Fruit fly (Drosophila melanogaster) whole organism, embryonic: ENCODE results near the gene CG4704.

ENCODE experiments used
- ATbp ChIP-seq: fragments of 200-800 bp; sonication (Bioruptor generic); optimal IDR thresholded peaks from 2 replicates; lab custom pipeline; 2017; ENCODE audit warnings: missing biosample characterization, mild to moderate bottlenecking, missing genetic modification characterization, missing genetic modification reagents
- Awh ChIP-seq: fragments of 200-800 bp; sonication (Bioruptor generic); IDR thresholded peaks from 2 replicates; pipeline ENCODE4, ENCODE4 v1.3.6; 2022; ENCODE audit warnings: missing biosample characterization, missing genetic modification characterization
- CG10274 ChIP-seq: fragments of 200-800 bp; sonication (Bioruptor generic); optimal IDR thresholded peaks from 3 replicates; lab custom pipeline; 2017; ENCODE audit warnings: missing biosample characterization, mild to moderate bottlenecking, missing genetic modification characterization
- CG11093 ChIP-seq: fragments of 200-800 bp; sonication (Bioruptor generic); IDR thresholded peaks from 3 replicates; pipeline ENCODE4 v1.3.6; 2022; ENCODE audit warnings: missing biosample characterization, missing genetic modification characterization
- CG12236 ChIP-seq: fragments of 200-800 bp; sonication (Bioruptor generic); optimal IDR thresholded peaks from 2 replicates; lab custom pipeline; 2016; ENCODE audit warnings: missing biosample characterization, missing genetic modification characterization
- CG14014 ChIP-seq: fragments of 200-800 bp; sonication (Bioruptor generic); IDR thresholded peaks from 2 replicates; pipeline ENCODE4 v1.3.6; 2022; ENCODE audit warnings: missing biosample characterization, missing genetic modification characterization
- CG14860 ChIP-seq: fragments of 200-800 bp; sonication (Bioruptor generic); IDR thresholded peaks from 3 replicates; pipeline ENCODE4 v1.3.6; 2022; ENCODE audit warnings: missing biosample characterization, missing genetic modification characterization; ENCODE audit not compliant: partially characterized antibody
- CG15514 ChIP-seq: fragments of 200-800 bp; sonication (Bioruptor generic); optimal IDR thresholded peaks from 3 replicates; lab custom pipeline; 2017; ENCODE audit warnings: missing biosample characterization, missing genetic modification characterization, mild to moderate bottlenecking, moderate library complexity, missing genetic modification reagents
- CG17829 ChIP-seq: fragments of 200-800 bp; optimal IDR thresholded peaks from 2 replicates; lab custom pipeline; 2019; ENCODE audit warnings: missing biosample characterization, mild to moderate bottlenecking, missing genetic modification characterization, moderate library complexity
- CG17912 ChIP-seq: fragments of 200-800 bp; sonication (Bioruptor generic); optimal IDR thresholded peaks from 2 replicates; lab custom pipeline; 2018; ENCODE audit warnings: missing biosample characterization, mild to moderate bottlenecking, missing genetic modification characterization
- CG18011 ChIP-seq: fragments of 200-800 bp; sonication (Bioruptor generic); optimal IDR thresholded peaks from 2 replicates; lab custom pipeline; 2017; ENCODE audit warnings: missing biosample characterization, missing genetic modification characterization, mild to moderate bottlenecking, moderate library complexity, missing genotype
- CG1832 ChIP-seq: fragments of 200-800 bp; sonication (Bioruptor generic); optimal IDR thresholded peaks from 2 replicates; lab custom pipeline; 2017; ENCODE audit warnings: missing biosample characterization, mild to moderate bottlenecking, missing genetic modification characterization, inconsistent platforms
- CG18476 ChIP-seq: fragments of 200-800 bp; sonication (Bioruptor generic); optimal IDR thresholded peaks from 2 replicates; lab custom pipeline; 2016; ENCODE audit warnings: missing biosample characterization, mild to moderate bottlenecking, missing genetic modification characterization
- CG2129 ChIP-seq: fragments of 200-800 bp; sonication (Bioruptor generic); IDR thresholded peaks from 2 replicates; pipeline ENCODE4 v1.3.6; 2022; ENCODE audit warnings: missing biosample characterization, missing genetic modification characterization; ENCODE audit not compliant: partially characterized antibody
- CG2678 ChIP-seq: fragments of 200-800 bp; sonication (Bioruptor generic); optimal IDR thresholded peaks from 3 replicates; lab custom pipeline; 2019; ENCODE audit warnings: missing biosample characterization, mild to moderate bottlenecking, missing genetic modification characterization, moderate library complexity
- CG32532 ChIP-seq: fragments of 200-800 bp; sonication (Bioruptor generic); IDR thresholded peaks from 2 replicates; pipeline ENCODE4 v1.3.6; 2022; ENCODE audit warnings: missing biosample characterization, missing genetic modification characterization
- CG34224 ChIP-seq: fragments of 200-800 bp; sonication (Bioruptor generic); IDR thresholded peaks from 3 replicates; pipeline ENCODE4 v1.3.6; 2022; ENCODE audit warnings: missing biosample characterization, missing genetic modification characterization; ENCODE audit not compliant: partially characterized antibody
- CG3838 ChIP-seq: fragments of 200-800 bp; sonication (Bioruptor generic); optimal IDR thresholded peaks from 3 replicates; lab custom pipeline; 2016; ENCODE audit warnings: missing biosample characterization, missing genetic modification characterization
- CG4282 ChIP-seq: fragments of 200-800 bp; sonication (Bioruptor generic); optimal IDR thresholded peaks from 2 replicates; lab custom pipeline; 2016; ENCODE audit warnings: missing biosample characterization, missing genetic modification characterization
- CG6175 ChIP-seq: fragments of 200-800 bp; sonication (Bioruptor generic); IDR thresholded peaks from 3 replicates; pipeline ENCODE4 v1.3.6; 2022; ENCODE audit warnings: missing biosample characterization, missing genetic modification characterization
- CG6813 ChIP-seq: fragments of 200-800 bp; sonication (Bioruptor generic); optimal IDR thresholded peaks from 2 replicates; lab custom pipeline; 2017; ENCODE audit warnings: missing biosample characterization, missing genetic modification characterization, mild to moderate bottlenecking, moderate library complexity, missing genetic modification reagents
- CG7786 ChIP-seq: fragments of 200-800 bp; sonication (Bioruptor generic); optimal IDR thresholded peaks from 2 replicates; lab custom pipeline; 2016; ENCODE audit warnings: missing biosample characterization, missing genetic modification characterization
- CG9817 ChIP-seq: fragments of 200-800 bp; sonication (Bioruptor generic); optimal IDR thresholded peaks from 2 replicates; lab custom pipeline; 2018; ENCODE audit warnings: missing biosample characterization, mild to moderate bottlenecking, missing genetic modification characterization, moderate library complexity
- Camta ChIP-seq: fragments of 200-800 bp; sonication (Bioruptor generic); optimal IDR thresholded peaks from 2 replicates; lab custom pipeline; 2016; ENCODE audit warnings: missing biosample characterization, missing genetic modification characterization
- CkIIα-i1 ChIP-seq: fragments of 200-800 bp; sonication (Bioruptor generic); IDR thresholded peaks from 2 replicates; pipeline ENCODE4 v1.3.6; 2022; ENCODE audit warnings: missing biosample characterization, missing genetic modification characterization
- CrebB ChIP-seq: fragments of 200-800 bp; sonication (Bioruptor generic); optimal IDR thresholded peaks from 3 replicates; lab custom pipeline; 2018; ENCODE audit warnings: missing biosample characterization, mild to moderate bottlenecking, missing genetic modification characterization
- D19B ChIP-seq: fragments of 200-800 bp; sonication (Bioruptor generic); optimal IDR thresholded peaks from 2 replicates; lab custom pipeline; 2017; ENCODE audit warnings: missing biosample characterization, mild to moderate bottlenecking, missing genetic modification characterization
- Doc3 ChIP-seq: fragments of 200-800 bp; sonication (Bioruptor generic); IDR thresholded peaks from 3 replicates; pipeline ENCODE4 v1.3.6; 2022; ENCODE audit warnings: missing biosample characterization, missing genetic modification characterization; ENCODE audit not compliant: partially characterized antibody
- Ets97D ChIP-seq: fragments of 200-800 bp; sonication (Bioruptor generic); optimal IDR thresholded peaks from 3 replicates; lab custom pipeline; 2016; ENCODE audit warnings: missing biosample characterization, missing genetic modification characterization
- Gug ChIP-seq: fragments of 200-800 bp; sonication (Bioruptor generic); IDR thresholded peaks from 4 replicates; pipeline ENCODE4 v1.3.6; 2022; ENCODE audit warnings: missing biosample characterization, missing genetic modification characterization
- Lim3 ChIP-seq: fragments of 200-800 bp; sonication (Bioruptor generic); IDR thresholded peaks from 2 replicates; pipeline ENCODE4 v1.3.6; 2022; ENCODE audit warnings: missing biosample characterization, missing genetic modification characterization
- Poxn ChIP-seq: fragments of 200-800 bp; sonication (Bioruptor generic); IDR thresholded peaks from 2 replicates; pipeline ENCODE4 v1.3.6; 2022; ENCODE audit warnings: missing biosample characterization, missing genetic modification characterization
- Vsx1 ChIP-seq: fragments of 200-800 bp; sonication (Bioruptor generic); optimal IDR thresholded peaks from 2 replicates; lab custom pipeline; 2017; ENCODE audit warnings: missing biosample characterization, mild to moderate bottlenecking, missing genetic modification characterization, missing genetic modification reagents
- az2 ChIP-seq: fragments of 200-800 bp; sonication (Bioruptor generic); optimal IDR thresholded peaks from 3 replicates; lab custom pipeline; 2016; ENCODE audit warnings: missing biosample characterization, missing genetic modification characterization
- danr ChIP-seq: fragments of 200-800 bp; sonication (Bioruptor generic); IDR thresholded peaks from 2 replicates; pipeline ENCODE4 v1.3.6; 2022; ENCODE audit warnings: missing biosample characterization, missing genetic modification characterization
- fd64A ChIP-seq: fragments of 200-800 bp; sonication (Bioruptor generic); optimal IDR thresholded peaks from 3 replicates; lab custom pipeline; 2018; ENCODE audit warnings: missing biosample characterization, mild to moderate bottlenecking, missing genetic modification characterization
- fu2 ChIP-seq: fragments of 200-800 bp; sonication (Bioruptor generic); optimal IDR thresholded peaks from 2 replicates; lab custom pipeline; 2016; ENCODE audit warnings: missing biosample characterization, missing genetic modification characterization
- gcm ChIP-seq: fragments of 200-800 bp; sonication (Bioruptor generic); optimal IDR thresholded peaks from 2 replicates; lab custom pipeline; 2019; ENCODE audit warnings: missing biosample characterization, mild to moderate bottlenecking, missing genetic modification characterization, moderate library complexity
- gfzf ChIP-seq: fragments of 200-800 bp; sonication (Bioruptor generic); optimal IDR thresholded peaks from 2 replicates; lab custom pipeline; 2016; ENCODE audit warnings: missing biosample characterization, mild to moderate bottlenecking, missing genetic modification characterization, moderate library complexity
- gro ChIP-seq: fragments of 200-800 bp; sonication (Bioruptor generic); optimal IDR thresholded peaks from 2 replicates; lab custom pipeline; 2016; ENCODE audit warnings: missing biosample characterization, missing genetic modification characterization
- gt ChIP-seq: fragments of 200-800 bp; sonication (Bioruptor generic); IDR thresholded peaks from 2 replicates; pipeline ENCODE4 v1.3.6; 2022; ENCODE audit warnings: missing biosample characterization, missing genetic modification characterization
- insv ChIP-seq, 2 experiments: fragments of 200-800 bp; sonication (Bioruptor generic); optimal IDR thresholded peaks; 3 replicates each; lab custom pipeline; 2016 to 2018; ENCODE audit warnings: missing biosample characterization in 2 of 2, missing genetic modification characterization in 2 of 2
- pum ChIP-seq: fragments of 200-800 bp; sonication (Bioruptor generic); optimal IDR thresholded peaks from 2 replicates; lab custom pipeline; 2016; ENCODE audit warnings: missing biosample characterization, missing genetic modification characterization
- ranshi ChIP-seq: fragments of 200-800 bp; sonication (Bioruptor generic); IDR thresholded peaks from 2 replicates; pipeline ENCODE4 v1.3.6; 2022; ENCODE audit warnings: missing biosample characterization, missing genetic modification characterization
- ro ChIP-seq: fragments of 200-800 bp; sonication (Bioruptor generic); IDR thresholded peaks from 2 replicates; pipeline ENCODE4 v1.3.6; 2022; ENCODE audit warnings: missing biosample characterization, missing genetic modification characterization
- row ChIP-seq: fragments of 200-800 bp; sonication (Bioruptor generic); IDR thresholded peaks from 3 replicates; pipeline ENCODE4 v1.3.6; 2022; ENCODE audit warnings: missing biosample characterization, missing genetic modification characterization
- sc ChIP-seq, 3 experiments: fragments of >200 bp in 2 of 3; fragments of 200-800 bp in 1 of 3; sonication (Bioruptor generic) in 1 of 3; optimal IDR thresholded peaks; 2 replicates in 2 of 3; 3 replicates in 1 of 3; lab custom pipeline; 2017; ENCODE audit warnings: mild to moderate bottlenecking in 1 of 3, missing biosample characterization in 1 of 3, missing genetic modification characterization in 1 of 3, missing genetic modification reagents in 1 of 3
- tap ChIP-seq: fragments of 200-800 bp; optimal IDR thresholded peaks from 3 replicates; lab custom pipeline; 2019; ENCODE audit warnings: missing biosample characterization, mild to moderate bottlenecking, missing genetic modification characterization, moderate library complexity
- trem ChIP-seq: fragments of 200-800 bp; optimal IDR thresholded peaks from 3 replicates; lab custom pipeline; 2019; ENCODE audit warnings: missing biosample characterization, mild to moderate bottlenecking, missing genetic modification characterization, moderate library complexity
- wek ChIP-seq: fragments of 200-800 bp; sonication (Bioruptor generic); optimal IDR thresholded peaks from 3 replicates; lab custom pipeline; 2018; ENCODE audit warnings: missing biosample characterization, mild to moderate bottlenecking, missing genetic modification characterization, moderate library complexity

The CG4704 gene

DNA sequence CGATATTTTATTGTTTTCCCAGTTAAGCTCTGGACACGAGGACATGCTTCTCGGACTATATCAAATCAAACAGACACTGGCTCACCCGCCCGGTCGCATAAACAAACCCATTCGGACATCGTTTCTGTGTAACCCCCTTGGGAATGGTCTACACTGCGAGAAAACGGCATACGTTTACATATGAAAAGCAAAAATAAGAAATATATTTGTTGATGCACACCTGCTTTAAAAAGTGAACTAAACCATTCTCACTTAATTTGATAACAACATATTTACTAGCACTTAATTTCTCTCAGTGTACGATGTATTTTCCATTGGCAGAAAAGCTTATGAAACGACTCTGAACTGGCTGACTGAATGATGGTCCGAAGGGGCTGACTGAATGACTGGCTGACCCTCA, 15.9 kb upstream of the CG4704 start (continued):
- TF ChIP-seq CG15514 (GFP tag; lab: Kevin White, UChicago) (peak; percentile 36), az2 (GFP tag; lab: Kevin White, UChicago) (peak; percentile 26), pum (GFP tag; lab: Kevin White, UChicago) (peak; percentile 24), gt (GFP tag; lab: Robert Waterston, UW) (no peak), ranshi (peak; percentile 70; the same call in 1 of the 2 replicates), CG32532 (GFP tag; lab: Robert Waterston, UW) (peak; percentile 65), D19B (GFP tag; lab: Kevin White, UChicago) (no peak), fd64A (GFP tag; lab: Kevin White, UChicago) (no peak), CG3838 (no peak), CG12236 (no peak), tap (tag; lab: Kevin White, UChicago) (peak; percentile 47), Awh (peak; percentile 40; the same call in 1 of the 2 replicates), CkIIα-i1 (no peak), Doc3 (GFP tag; lab: Robert Waterston, UW) (no peak), danr (GFP tag; lab: Robert Waterston, UW) (no peak), trem (peak; percentile 8), Vsx1 (GFP tag; lab: Kevin White, UChicago) (no peak), CrebB (tag; lab: Kevin White, UChicago) (peak; percentile 20), CG2678 (peak; percentile 82), CG2129 (GFP tag; lab: Robert Waterston, UW) (no peak), CG34224 (no peak), gro (no peak), CG10274 (GFP tag; lab: Kevin White, UChicago) (no peak), CG11093 (GFP tag; lab: Robert Waterston, UW) (no peak), CG18476 (GFP tag; lab: Kevin White, UChicago) (peak; percentile 33), gfzf (no peak), ATbp (peak; percentile 70), fu2 (peak; percentile 16), CG9817 (tag; lab: Kevin White, UChicago) (peak; percentile 63), insv (GFP tag; optimal IDR thresholded peaks at IDR 0.05; lab: Kevin White, UChicago) (no peak), CG1832 (no peak), ro (no peak; the same call in 1 of the 2 replicates), Gug (GFP tag; lab: Robert Waterston, UW) (peak; percentile 43; the same call in 3 of the 4 replicates), CG17829 (tag; lab: Kevin White, UChicago) (peak; percentile 51), CG7786 (GFP tag; lab: Kevin White, UChicago) (peak; percentile 51), CG14014 (GFP tag; lab: Robert Waterston, UW) (peak; percentile 56; the same call in 1 of the 2 replicates), wek (peak; percentile 2), sc (optimal IDR thresholded peaks at IDR 0.05; lab: Kevin White, UChicago) (no peak), sc (GFP tag; optimal IDR thresholded peaks at IDR 0.05; lab: Kevin White, UChicago) (peak; percentile 24), Poxn (GFP tag; lab: Robert Waterston, UW) (no peak), row (peak; percentile 69; the same call in 2 of the 3 replicates), gcm (GFP tag; lab: Kevin White, UChicago) (peak; percentile 7), CG14860 (GFP tag; lab: Robert Waterston, UW) (no peak), Lim3 (no peak), CG6813 (GFP tag; lab: Kevin White, UChicago) (peak; percentile 35), CG6175 (GFP tag; lab: Robert Waterston, UW) (no peak), CG4282 (GFP tag; lab: Kevin White, UChicago) (no peak), Ets97D (no peak), Camta (no peak), CG17912 (GFP tag; lab: Kevin White, UChicago) (no peak), CG18011 (GFP tag; lab: Kevin White, UChicago) (no peak)
